Worm (Caenorhabditis elegans): ENCODE results near the gene Y46G5A.23.

- no peak for TF ChIP-seq nhr-12 (tag; optimal IDR thresholded peaks at IDR 0.05)
- TF ChIP-seq ces-1 (GFP tag; optimal IDR thresholded peaks at IDR 0.05), result no peak
- no peak for TF ChIP-seq elt-1 (tag; optimal IDR thresholded peaks at IDR 0.05; ENCODE audit: borderline replicate concordance, insufficient read depth)
- no peak for TF ChIP-seq sptf-1 (tag; optimal IDR thresholded peaks at IDR 0.05)
- no peak for TF ChIP-seq mep-1 (tag; optimal IDR thresholded peaks at IDR 0.05)
- no peak for TF ChIP-seq snpc-4 (tag; optimal IDR thresholded peaks at IDR 0.05)
- no peak for TF ChIP-seq tbx-8 (GFP tag; optimal IDR thresholded peaks at IDR 0.05)
- no peak for TF ChIP-seq nhr-237 (tag; optimal IDR thresholded peaks at IDR 0.05)
Observed at ce11 chrII:12799364-12799763, 29.4 kb downstream of the Y46G5A.23 start.
